Worm (Caenorhabditis elegans): ENCODE data around the gene col-19.

col-19 gene

ce11 chrX:467338-467823 lies 45.9 kb downstream of the col-19 start:
- TF ChIP-seq lin-15B (tag; optimal IDR thresholded peaks at IDR 0.05) (no peak), elt-2 (tag; optimal IDR thresholded peaks at IDR 0.05) (no peak), C04F5.9 (tag; optimal IDR thresholded peaks at IDR 0.05) (no peak), pag-3 (tag; optimal IDR thresholded peaks at IDR 0.05; ENCODE audit: borderline replicate concordance, insufficient read depth) (no peak), fkh-10 (GFP tag; optimal IDR thresholded peaks at IDR 0.05) (no peak), dsc-1 (tag; optimal IDR thresholded peaks at IDR 0.05) (no peak), nhr-20 (tag; optimal IDR thresholded peaks at IDR 0.05) (no peak), nhr-84 (tag; optimal IDR thresholded peaks at IDR 0.05) (no peak), fkh-4 (tag; optimal IDR thresholded peaks at IDR 0.05; ENCODE audit: borderline replicate concordance) (no peak), lin-35 (GFP tag; optimal IDR thresholded peaks at IDR 0.05) (no peak), mdl-1 (tag; optimal IDR thresholded peaks at IDR 0.05) (no peak)

Measured in whole organism, L1 larva.